Worm (Caenorhabditis elegans) whole organism, L4 larva: ENCODE results near the gene M03A8.3.

Source experiments
- D1046.2 ChIP-seq: fragments of 200-800 bp; sonication (Bioruptor generic); IDR thresholded peaks from 2 replicates; pipeline ENCODE4 v1.3.6; 2022; ENCODE audit warnings: missing genetic modification characterization, missing compliant biosample characterization
- F10B5.3 ChIP-seq: sonication (generic microtip); optimal IDR thresholded peaks from 2 replicates; lab custom pipeline; 2016; ENCODE audit warnings: mild to moderate bottlenecking, missing genetic modification characterization, missing compliant biosample characterization
- T26A8.4 ChIP-seq: fragments of 200-800 bp; sonication (Bioruptor generic); IDR thresholded peaks from 2 replicates; pipeline ENCODE4 v1.3.6; 2022; ENCODE audit warnings: missing genetic modification characterization, missing compliant biosample characterization
- ZK546.5 ChIP-seq, 2 experiments: sonication (generic microtip); optimal IDR thresholded peaks; 2 replicates each; lab custom pipeline; 2017; ENCODE audit warnings: missing biosample characterization in 2 of 2, missing genetic modification characterization in 2 of 2
- aha-1 ChIP-seq: fragments of 150-350 bp; peaks from one replicate; lab custom pipeline; 2014; ENCODE audit warnings: missing biosample characterization, missing genetic modification characterization
- ceh-32 ChIP-seq: sonication (generic microtip); optimal IDR thresholded peaks from 2 replicates; lab custom pipeline; 2016; ENCODE audit warnings: mild to moderate bottlenecking, missing genetic modification characterization, missing compliant biosample characterization; ENCODE audit not compliant: poor library complexity
- daf-16 ChIP-seq, 3 experiments: sonication (generic microtip); optimal IDR thresholded peaks; 2 replicates each; lab custom pipeline; 2016 to 2017; ENCODE audit warnings: missing genetic modification characterization in 3 of 3, missing genetic modification reagents in 3 of 3, mild to moderate bottlenecking in 2 of 3, missing compliant biosample characterization in 2 of 3, missing biosample characterization in 1 of 3, moderate library complexity in 1 of 3
- dmd-9 ChIP-seq: fragments of 200-800 bp; sonication (Bioruptor generic); IDR thresholded peaks from 2 replicates; pipeline ENCODE4 v1.3.6; 2022; ENCODE audit warnings: missing genetic modification reagents, missing genetic modification characterization, missing compliant biosample characterization
- fkh-10 ChIP-seq: fragments of 150-350 bp; optimal IDR thresholded peaks from 2 replicates; lab custom pipeline; 2014; ENCODE audit warnings: missing biosample characterization, missing genetic modification reagents, missing genetic modification characterization
- hif-1 ChIP-seq, 2 experiments: sonication (generic microtip); optimal IDR thresholded peaks; 2 replicates each; lab custom pipeline; 2016 to 2017; ENCODE audit warnings: missing compliant biosample characterization in 2 of 2, missing genetic modification characterization in 2 of 2, missing genetic modification reagents in 2 of 2, missing genotype in 2 of 2, mild to moderate bottlenecking in 1 of 2
- lin-29 ChIP-seq: fragments of 200-800 bp; sonication (Bioruptor generic); IDR thresholded peaks from 2 replicates; pipeline ENCODE4 v1.3.6; 2022; ENCODE audit warnings: missing genetic modification reagents, missing genetic modification characterization, missing compliant biosample characterization
- madf-9 ChIP-seq: fragments of 200-800 bp; sonication (Bioruptor generic); conservative IDR thresholded peaks from 2 replicates; pipeline ENCODE4 v1.3.6; 2022; ENCODE audit warnings: missing genetic modification reagents, missing genetic modification characterization, missing compliant biosample characterization
- mep-1 ChIP-seq: fragments of 150-350 bp; sonication (generic microtip); optimal IDR thresholded peaks from 3 replicates; lab custom pipeline; 2014; ENCODE audit warnings: missing biosample characterization, missing genetic modification characterization
- nhr-10 ChIP-seq: fragments of 150-350 bp; optimal IDR thresholded peaks from 2 replicates; lab custom pipeline; 2014; ENCODE audit warnings: missing biosample characterization, missing genetic modification characterization
- nhr-28 ChIP-seq: fragments of 150-350 bp; optimal IDR thresholded peaks from 2 replicates; lab custom pipeline; 2014; ENCODE audit warnings: missing biosample characterization, missing genetic modification characterization
- nhr-6 ChIP-seq: fragments of 150-350 bp; optimal IDR thresholded peaks from 2 replicates; lab custom pipeline; 2014; ENCODE audit warnings: missing biosample characterization, missing genetic modification characterization
- nhr-77 ChIP-seq: fragments of 150-350 bp; optimal IDR thresholded peaks from 2 replicates; lab custom pipeline; 2014; ENCODE audit warnings: missing biosample characterization, missing genetic modification characterization
- pha-4 ChIP-seq, 2 experiments: fragments of 150-350 bp in 1 of 2; fragments of 200-800 bp in 1 of 2; sonication (Bioruptor generic) in 1 of 2; IDR thresholded peaks in 1 of 2; optimal IDR thresholded peaks in 1 of 2; 2 replicates each; pipeline versions ENCODE4 v1.3.6 to Lab custom; 2014 to 2022; ENCODE audit warnings: missing genetic modification characterization in 2 of 2, missing genetic modification reagents in 2 of 2, missing biosample characterization in 1 of 2, missing compliant biosample characterization in 1 of 2
- rbr-2 ChIP-seq: sonication (generic microtip); optimal IDR thresholded peaks from 2 replicates; lab custom pipeline; 2016; ENCODE audit warnings: missing genotype, missing genetic modification characterization, missing compliant biosample characterization
- skn-1 ChIP-seq: fragments of 150-350 bp; optimal IDR thresholded peaks from 2 replicates; lab custom pipeline; 2014; ENCODE audit warnings: missing biosample characterization, missing genetic modification characterization
- unc-130 ChIP-seq: sonication (generic microtip); optimal IDR thresholded peaks from 2 replicates; lab custom pipeline; 2016; ENCODE audit warnings: missing genetic modification reagents, missing genetic modification characterization, missing compliant biosample characterization
- unc-62 ChIP-seq, 3 experiments: fragments of 150-350 bp in 1 of 3; sonication (generic microtip); optimal IDR thresholded peaks in 2 of 3; peaks in 1 of 3; 1 replicate in 1 of 3; 2 replicates in 2 of 3; lab custom pipeline; 2014 to 2017; ENCODE audit warnings: missing biosample characterization in 3 of 3, missing genetic modification characterization in 3 of 3, missing genetic modification reagents in 3 of 3, missing genotype in 1 of 3

M03A8.3 gene

ce11 chrX:6844394-6845072 lies 44.7 kb downstream of the M03A8.3 start, which contains the start of gene C53B7.3:
Gene C53B7.3, plus strand, starts transcription at chrX:6844755.
- no peak for TF ChIP-seq madf-9 (GFP tag; lab: Robert Waterston, UW)
- no peak for TF ChIP-seq fkh-10
- peak in 1 of 2 experiments; percentile 92 for TF ChIP-seq unc-62 (GFP tag; optimal IDR thresholded peaks at IDR 0.05 in 1 of 2; lab: Kevin White, UChicago)
- no peak for TF ChIP-seq unc-62 (tag; optimal IDR thresholded peaks at IDR 0.05; lab: Kevin White, UChicago)
- TF ChIP-seq daf-16 (GFP tag; optimal IDR thresholded peaks at IDR 0.05; lab: Kevin White, UChicago) = peak in 1 of 2 experiments; percentile 78
- no peak for TF ChIP-seq daf-16 (tag; optimal IDR thresholded peaks at IDR 0.05; lab: Kevin White, UChicago)
- no peak for TF ChIP-seq D1046.2 (GFP tag; lab: Robert Waterston, UW)
- TF ChIP-seq pha-4 (GFP tag; IDR thresholded peaks at IDR 0.05; lab: Robert Waterston, UW) = no peak
- peak; percentile 44 for TF ChIP-seq pha-4 (tag; optimal IDR thresholded peaks at IDR 0.05; lab: Kevin White, UChicago)

DNA sequence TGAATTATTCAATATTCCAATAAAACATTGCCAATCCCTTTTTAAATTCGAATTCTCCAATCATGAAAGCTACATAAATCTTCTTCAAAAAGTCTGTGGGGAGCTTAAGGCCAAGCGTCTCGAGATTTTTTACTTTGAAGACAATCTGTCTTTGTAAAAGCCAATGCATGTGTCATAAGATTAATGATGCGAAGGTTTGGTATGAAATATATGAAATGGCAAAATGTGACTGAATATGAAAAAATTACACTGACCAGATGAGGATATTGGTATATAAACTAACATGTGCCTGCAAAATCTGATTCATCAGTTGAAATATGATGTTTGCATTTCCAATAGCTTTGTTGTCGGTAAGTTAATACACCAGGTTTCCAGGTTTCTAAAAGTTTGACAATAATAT lies 46.1 kb downstream of the M03A8.3 start, which contains the start of gene C53B7.2:
TSS of gene C53B7.2 (plus strand) at position 301 of the 400 bp plus-strand sequence.
- TF ChIP-seq nhr-28 = no peak
- peak; percentile 33; the same call in 1 of the 2 replicates for TF ChIP-seq pha-4 (GFP tag; IDR thresholded peaks at IDR 0.05; lab: Robert Waterston, UW)
- TF ChIP-seq pha-4 (tag; optimal IDR thresholded peaks at IDR 0.05; lab: Kevin White, UChicago) = no peak

DNA sequence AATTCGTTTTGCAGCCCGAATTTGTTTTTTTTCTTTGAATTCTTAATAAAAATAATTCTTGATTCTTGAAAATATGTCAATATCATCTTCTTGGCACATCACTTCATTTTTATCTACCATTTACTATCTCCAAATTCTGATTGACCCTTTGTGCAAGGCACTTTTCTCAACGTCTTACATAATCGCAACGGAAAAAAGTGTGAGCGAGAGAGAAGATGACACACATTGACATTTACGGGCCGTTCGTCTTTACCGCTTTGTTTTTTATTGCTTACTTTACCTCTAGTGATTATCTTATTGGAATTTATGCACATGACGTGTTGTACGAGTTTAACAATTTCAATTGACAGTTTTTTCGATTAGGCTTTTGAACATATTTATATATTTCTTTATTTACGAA lies 48.7 kb downstream of the M03A8.3 start:
- no peak for TF ChIP-seq rbr-2
- no peak for TF ChIP-seq pha-4 (GFP tag; IDR thresholded peaks at IDR 0.05; lab: Robert Waterston, UW)
- no peak for TF ChIP-seq pha-4 (tag; optimal IDR thresholded peaks at IDR 0.05; lab: Kevin White, UChicago)
- no peak for TF ChIP-seq nhr-77 (tag; lab: Kevin White, UChicago)
- TF ChIP-seq dmd-9 (GFP tag; lab: Robert Waterston, UW) = no peak
- no peak for TF ChIP-seq nhr-6
- TF ChIP-seq aha-1 (tag; lab: Kevin White, UChicago) = peak; percentile 72
- no peak for TF ChIP-seq unc-62 (GFP tag; optimal IDR thresholded peaks at IDR 0.05 in 1 of 2; lab: Kevin White, UChicago)
- TF ChIP-seq unc-62 (tag; optimal IDR thresholded peaks at IDR 0.05; lab: Kevin White, UChicago) = no peak
- no peak for TF ChIP-seq F10B5.3 (tag; lab: Kevin White, UChicago)
- no peak for TF ChIP-seq ZK546.5 (tag; optimal IDR thresholded peaks at IDR 0.05; lab: Kevin White, UChicago)

- TF ChIP-seq ceh-32 (tag; lab: Kevin White, UChicago) (no peak), skn-1 (tag; lab: Kevin White, UChicago) (no peak), hif-1 (tag; optimal IDR thresholded peaks at IDR 0.05; lab: Kevin White, UChicago) (no peak), unc-62 (GFP tag; optimal IDR thresholded peaks at IDR 0.05 in 1 of 2; lab: Kevin White, UChicago) (peak in 1 of 2 experiments; percentile 96), unc-62 (tag; optimal IDR thresholded peaks at IDR 0.05; lab: Kevin White, UChicago) (no peak), T26A8.4 (GFP tag; lab: Robert Waterston, UW) (no peak), mep-1 (tag; lab: Kevin White, UChicago) (no peak), nhr-10 (tag; lab: Kevin White, UChicago) (no peak), aha-1 (tag; lab: Kevin White, UChicago) (peak; percentile 29), unc-130 (GFP tag; lab: Kevin White, UChicago) (no peak), lin-29 (GFP tag; lab: Robert Waterston, UW) (no peak)
Measured at ce11 chrX:6850412-6850811, 50.6 kb downstream of the M03A8.3 start.
